Fruit fly (Drosophila melanogaster) whole organism, prepupa: ENCODE results near the gene CG13295.

Experiments
- Blimp-1 ChIP-seq: fragments of 200-800 bp; sonication (Bioruptor generic); optimal IDR thresholded peaks from 3 replicates; lab custom pipeline; 2017; ENCODE audit warnings: missing biosample characterization, missing genetic modification characterization, mild to moderate bottlenecking, moderate library complexity, missing genetic modification reagents
- CG10631 ChIP-seq: fragments of 200-800 bp; sonication (Bioruptor generic); optimal IDR thresholded peaks from 2 replicates; lab custom pipeline; 2016; ENCODE audit warnings: missing biosample characterization, missing genetic modification characterization
- CG11762 ChIP-seq: fragments of 200-800 bp; sonication (Bioruptor generic); optimal IDR thresholded peaks from 3 replicates; lab custom pipeline; 2016; ENCODE audit warnings: missing biosample characterization, missing genetic modification characterization; ENCODE audit not compliant: insufficient read depth
- CG15336 ChIP-seq: fragments of 200-800 bp; sonication (Bioruptor generic); IDR thresholded peaks from 2 replicates; pipeline ENCODE4 v1.3.6; 2022; ENCODE audit warnings: missing biosample characterization, missing genetic modification characterization
- CG16779 ChIP-seq: fragments of 200-800 bp; sonication (Bioruptor generic); optimal IDR thresholded peaks from 3 replicates; lab custom pipeline; 2017; ENCODE audit warnings: missing biosample characterization, mild to moderate bottlenecking, missing genetic modification characterization
- CG3032 ChIP-seq: fragments of 200-800 bp; optimal IDR thresholded peaks from 2 replicates; lab custom pipeline; 2019; ENCODE audit warnings: missing biosample characterization, mild to moderate bottlenecking, missing genetic modification characterization, moderate library complexity
- CG31627 ChIP-seq: fragments of 200-800 bp; sonication (Bioruptor generic); optimal IDR thresholded peaks from 3 replicates; lab custom pipeline; 2016; ENCODE audit warnings: missing biosample characterization, missing genetic modification characterization
- CG32006 ChIP-seq: fragments of 200-800 bp; sonication (Bioruptor generic); optimal IDR thresholded peaks from 3 replicates; lab custom pipeline; 2017; ENCODE audit warnings: missing biosample characterization, mild to moderate bottlenecking, missing genetic modification characterization
- CG34406 ChIP-seq: fragments of 200-800 bp; sonication (Bioruptor generic); optimal IDR thresholded peaks from 3 replicates; lab custom pipeline; 2016; ENCODE audit warnings: missing biosample characterization, missing genetic modification characterization
- CG4318 ChIP-seq: fragments of 200-800 bp; sonication (Bioruptor generic); optimal IDR thresholded peaks from 3 replicates; lab custom pipeline; 2017; ENCODE audit warnings: missing biosample characterization, mild to moderate bottlenecking, missing genetic modification characterization
- CG6276 ChIP-seq: fragments of 200-800 bp; sonication (Bioruptor generic); optimal IDR thresholded peaks from 2 replicates; lab custom pipeline; 2017; ENCODE audit warnings: missing biosample characterization, mild to moderate bottlenecking, missing genetic modification characterization
- CG6808 ChIP-seq: fragments of 200-800 bp; sonication (Bioruptor generic); optimal IDR thresholded peaks from 3 replicates; lab custom pipeline; 2017; ENCODE audit warnings: missing biosample characterization, missing genetic modification characterization, mild to moderate bottlenecking, moderate library complexity, missing genetic modification reagents
- CG8119 ChIP-seq: fragments of 200-800 bp; sonication (Bioruptor generic); IDR thresholded peaks from 3 replicates; pipeline ENCODE4 v1.3.6; 2022; ENCODE audit warnings: missing biosample characterization, missing genetic modification characterization
- CG8632 ChIP-seq: fragments of 200-800 bp; sonication (Bioruptor generic); optimal IDR thresholded peaks from 3 replicates; lab custom pipeline; 2016; ENCODE audit warnings: missing biosample characterization, missing genetic modification characterization
- CG9139 ChIP-seq: fragments of 200-800 bp; sonication (Bioruptor generic); optimal IDR thresholded peaks from 3 replicates; lab custom pipeline; 2017; ENCODE audit warnings: missing biosample characterization, mild to moderate bottlenecking, missing genetic modification characterization
- Eip75B ChIP-seq: fragments of 200-800 bp; sonication (Bioruptor generic); optimal IDR thresholded peaks from 3 replicates; lab custom pipeline; 2016; ENCODE audit warnings: missing biosample characterization, missing genetic modification characterization
- Eip78C ChIP-seq: fragments of 200-800 bp; sonication (Bioruptor generic); peaks from one replicate; lab custom pipeline; 2016; ENCODE audit warnings: missing biosample characterization, missing genetic modification characterization
- Eip93F ChIP-seq: fragments of 200-800 bp; sonication (Bioruptor generic); optimal IDR thresholded peaks from 2 replicates; lab custom pipeline; 2016; ENCODE audit warnings: missing biosample characterization, mild to moderate bottlenecking, missing genetic modification characterization
- Ets96B ChIP-seq: fragments of 200-800 bp; optimal IDR thresholded peaks from 2 replicates; lab custom pipeline; 2019; ENCODE audit warnings: missing biosample characterization, mild to moderate bottlenecking, missing genetic modification characterization, moderate library complexity
- Gug ChIP-seq: fragments of 200-800 bp; sonication (Bioruptor generic); IDR thresholded peaks from 2 replicates; pipeline ENCODE4 v1.3.6; 2022; ENCODE audit warnings: missing biosample characterization, missing genetic modification characterization
- Hr38 ChIP-seq: sonication (Bioruptor generic); optimal IDR thresholded peaks from 2 replicates; lab custom pipeline; 2016; ENCODE audit warnings: missing biosample characterization, missing genetic modification characterization
- Hr39 ChIP-seq: fragments of 200-800 bp; sonication (Bioruptor generic); optimal IDR thresholded peaks from 2 replicates; lab custom pipeline; 2016; ENCODE audit warnings: missing biosample characterization, missing genetic modification characterization
- Hr4 ChIP-seq: fragments of 200-800 bp; sonication (Bioruptor generic); optimal IDR thresholded peaks from 3 replicates; lab custom pipeline; 2016; ENCODE audit warnings: missing biosample characterization, missing genetic modification characterization
- Lpt ChIP-seq: fragments of 200-800 bp; sonication (Bioruptor generic); optimal IDR thresholded peaks from 3 replicates; lab custom pipeline; 2016; ENCODE audit warnings: missing biosample characterization, missing genetic modification characterization
- Met ChIP-seq: fragments of 200-800 bp; sonication (Bioruptor generic); optimal IDR thresholded peaks from 3 replicates; lab custom pipeline; 2016; ENCODE audit warnings: missing biosample characterization, missing genetic modification characterization
- OdsH ChIP-seq: fragments of 200-800 bp; sonication (Bioruptor generic); optimal IDR thresholded peaks from 3 replicates; lab custom pipeline; 2016; ENCODE audit warnings: missing biosample characterization, missing genetic modification characterization
- Smox ChIP-seq: fragments of 200-800 bp; sonication (Bioruptor generic); optimal IDR thresholded peaks from 3 replicates; lab custom pipeline; 2016; ENCODE audit warnings: missing biosample characterization, missing genetic modification characterization
- Sox102F ChIP-seq: fragments of 200-800 bp; sonication (Bioruptor generic); optimal IDR thresholded peaks from 2 replicates; lab custom pipeline; 2016; ENCODE audit warnings: missing biosample characterization, mild to moderate bottlenecking, missing genetic modification characterization
- achi ChIP-seq: fragments of 200-800 bp; sonication (Bioruptor generic); optimal IDR thresholded peaks from 3 replicates; lab custom pipeline; 2016; ENCODE audit warnings: missing biosample characterization, missing genetic modification characterization
- acj6 ChIP-seq: fragments of 200-800 bp; sonication (Bioruptor generic); optimal IDR thresholded peaks from 3 replicates; lab custom pipeline; 2016; ENCODE audit warnings: missing biosample characterization, missing genetic modification characterization
- cyc ChIP-seq: fragments of 200-800 bp; sonication (Bioruptor generic); optimal IDR thresholded peaks from 3 replicates; lab custom pipeline; 2016; ENCODE audit warnings: missing biosample characterization, missing genetic modification characterization
- dac ChIP-seq: fragments of 200-800 bp; sonication (Bioruptor generic); optimal IDR thresholded peaks from 2 replicates; lab custom pipeline; 2017; ENCODE audit warnings: missing biosample characterization, mild to moderate bottlenecking, missing genetic modification characterization
- eg ChIP-seq: fragments of 200-800 bp; sonication (Bioruptor generic); IDR thresholded peaks from 3 replicates; pipeline ENCODE4 v1.3.6; 2022; ENCODE audit warnings: missing biosample characterization, missing genetic modification characterization
- esn ChIP-seq: fragments of 200-800 bp; sonication (Bioruptor generic); optimal IDR thresholded peaks from 2 replicates; lab custom pipeline; 2016; ENCODE audit warnings: missing biosample characterization, mild to moderate bottlenecking, missing genetic modification characterization, moderate library complexity
- fd59A ChIP-seq: fragments of 200-800 bp; sonication (Bioruptor generic); optimal IDR thresholded peaks from 2 replicates; lab custom pipeline; 2017; ENCODE audit warnings: missing biosample characterization, mild to moderate bottlenecking, missing genetic modification characterization, missing genetic modification reagents
- fd85E ChIP-seq: fragments of 200-800 bp; sonication (Bioruptor generic); optimal IDR thresholded peaks from 3 replicates; lab custom pipeline; 2016; ENCODE audit warnings: missing biosample characterization, missing genetic modification characterization
- fkh ChIP-seq: fragments of 200-800 bp; sonication (Bioruptor generic); optimal IDR thresholded peaks from 3 replicates; lab custom pipeline; 2017; ENCODE audit warnings: missing biosample characterization, mild to moderate bottlenecking, missing genetic modification characterization, moderate library complexity
- net ChIP-seq: fragments of 200-800 bp; sonication (Bioruptor generic); optimal IDR thresholded peaks from 3 replicates; lab custom pipeline; 2016; ENCODE audit warnings: missing biosample characterization, missing genetic modification characterization
- pdm3 ChIP-seq: fragments of 200-800 bp; sonication (Bioruptor generic); optimal IDR thresholded peaks from 3 replicates; lab custom pipeline; 2016; ENCODE audit warnings: missing biosample characterization, missing genetic modification characterization
- salr ChIP-seq, 2 experiments: fragments of 200-800 bp; sonication (Bioruptor generic); optimal IDR thresholded peaks; 3 replicates each; lab custom pipeline; 2016 to 2018; ENCODE audit warnings: missing biosample characterization in 2 of 2, missing genetic modification characterization in 2 of 2, mild to moderate bottlenecking in 1 of 2
- ss ChIP-seq, 2 experiments: fragments of 200-800 bp; sonication (Bioruptor generic); optimal IDR thresholded peaks; 2 replicates in 1 of 2; 3 replicates in 1 of 2; lab custom pipeline; 2017 to 2018; ENCODE audit warnings: mild to moderate bottlenecking in 2 of 2, missing biosample characterization in 2 of 2, missing genetic modification characterization in 2 of 2, moderate library complexity in 1 of 2
- vri ChIP-seq: fragments of 200-800 bp; sonication (Bioruptor generic); optimal IDR thresholded peaks from 3 replicates; lab custom pipeline; 2016; ENCODE audit warnings: missing biosample characterization, mild to moderate bottlenecking, missing genetic modification characterization

Gene CG13295

DNA sequence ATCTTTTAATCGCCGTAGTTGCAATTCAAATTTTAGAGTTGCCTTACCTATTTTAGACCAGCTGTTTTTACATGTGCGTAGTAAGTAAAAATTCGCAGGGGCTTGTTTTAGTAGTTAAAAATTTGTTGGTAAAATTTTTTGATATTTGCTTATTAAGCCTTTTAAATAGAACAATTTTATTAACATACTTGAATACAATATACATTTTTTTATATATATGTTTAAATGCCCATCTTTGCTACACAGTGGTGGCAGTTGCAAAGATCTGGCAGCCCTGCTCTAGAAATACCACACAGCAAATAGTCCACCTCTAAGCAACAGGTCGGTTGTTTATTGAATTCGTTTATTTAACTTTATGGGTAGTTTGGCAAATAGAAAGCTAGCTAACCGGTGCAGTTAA, 19.7 kb upstream of the CG13295 start, which contains the start of the genes CG10467 and loj (continued):
- peak; percentile 40 for TF ChIP-seq fd85E (GFP tag; lab: Kevin White, UChicago)
- TF ChIP-seq Eip93F (GFP tag; lab: Kevin White, UChicago), result peak; percentile 22
- TF ChIP-seq Ets96B (tag; lab: Kevin White, UChicago), result peak; percentile 89
- peak; percentile 65 for TF ChIP-seq Blimp-1 (GFP tag; lab: Kevin White, UChicago)
- TF ChIP-seq Lpt (GFP tag; lab: Kevin White, UChicago), result peak; percentile 82
- TF ChIP-seq CG16779 (tag; lab: Kevin White, UChicago), result no peak
- peak; percentile 74 to 83 for TF ChIP-seq salr (GFP tag; optimal IDR thresholded peaks at IDR 0.05; lab: Kevin White, UChicago)
- TF ChIP-seq Eip75B (GFP tag; lab: Kevin White, UChicago), result peak; percentile 65

- TF ChIP-seq Hr39 (GFP tag; lab: Kevin White, UChicago) (no peak), cyc (no peak), CG3032 (tag; lab: Kevin White, UChicago) (no peak)
Observed at dm6 chr3L:6093213-6093612, 18.2 kb upstream of the CG13295 start, which contains the start of gene CG10469. CG10469 (minus strand) TSS chr3L:6093313.

- no peak for TF ChIP-seq Gug
- no peak for TF ChIP-seq net (GFP tag; lab: Kevin White, UChicago)
- no peak for TF ChIP-seq CG34406 (GFP tag; lab: Kevin White, UChicago)
- no peak for TF ChIP-seq fd59A (GFP tag; lab: Kevin White, UChicago)
- TF ChIP-seq CG16779 (tag; lab: Kevin White, UChicago), result no peak
- TF ChIP-seq CG6808, result no peak
- TF ChIP-seq CG4318 (GFP tag; lab: Kevin White, UChicago), result peak; percentile 6
- TF ChIP-seq Hr39 (GFP tag; lab: Kevin White, UChicago), result peak; percentile 2
- no peak for TF ChIP-seq Hr38
- peak; percentile 20 for TF ChIP-seq Met (GFP tag; lab: Kevin White, UChicago)
- TF ChIP-seq CG9139 (GFP tag; lab: Kevin White, UChicago), result no peak
- TF ChIP-seq dac (GFP tag; lab: Kevin White, UChicago), result no peak
- TF ChIP-seq CG8632 (GFP tag; lab: Kevin White, UChicago), result no peak
- TF ChIP-seq CG15336, result peak; percentile 48
- TF ChIP-seq Eip93F (GFP tag; lab: Kevin White, UChicago), result no peak
- TF ChIP-seq Smox (GFP tag; lab: Kevin White, UChicago), result no peak
- no peak for TF ChIP-seq CG31627 (GFP tag; lab: Kevin White, UChicago)
- peak; percentile 50; the same call in 1 of the 3 replicates for TF ChIP-seq eg (GFP tag; lab: Robert Waterston, UW)
- TF ChIP-seq CG32006 (GFP tag; lab: Kevin White, UChicago), result peak; percentile 58
- no peak for TF ChIP-seq CG11762
- no peak for TF ChIP-seq Lpt (GFP tag; lab: Kevin White, UChicago)
- TF ChIP-seq achi (GFP tag; lab: Kevin White, UChicago), result peak; percentile 23
- no peak for TF ChIP-seq esn (GFP tag; lab: Kevin White, UChicago)
- peak; percentile 41 for TF ChIP-seq Hr4
- TF ChIP-seq salr (GFP tag; optimal IDR thresholded peaks at IDR 0.05; lab: Kevin White, UChicago), result no peak
- TF ChIP-seq acj6 (GFP tag; lab: Kevin White, UChicago), result peak; percentile 40
- TF ChIP-seq fd85E (GFP tag; lab: Kevin White, UChicago), result no peak
- TF ChIP-seq OdsH (GFP tag; lab: Kevin White, UChicago), result peak; percentile 37
- no peak for TF ChIP-seq ss (GFP tag; optimal IDR thresholded peaks at IDR 0.05; lab: Kevin White, UChicago)
- no peak for TF ChIP-seq fkh
- 0 out of 3 replicates have a peak, but pooled peaks have one; percentile 26 for TF ChIP-seq CG8119 (GFP tag; lab: Robert Waterston, UW)
- no peak for TF ChIP-seq Eip75B (GFP tag; lab: Kevin White, UChicago)
- TF ChIP-seq Sox102F (GFP tag; lab: Kevin White, UChicago), result no peak
- TF ChIP-seq Eip78C, result peak; percentile 49
- TF ChIP-seq CG6276 (GFP tag; lab: Kevin White, UChicago), result no peak
- TF ChIP-seq Blimp-1 (GFP tag; lab: Kevin White, UChicago), result no peak
- TF ChIP-seq pdm3, result peak; percentile 40
- peak; percentile 36 for TF ChIP-seq CG10631
- TF ChIP-seq cyc, result no peak
- TF ChIP-seq vri (GFP tag; lab: Kevin White, UChicago), result no peak
Observed at dm6 chr3L:6085988-6086387, 10.9 kb upstream of the CG13295 start.
